Fruit fly (Drosophila melanogaster): ENCODE measurements around the gene tll.

Gene tll

DNA sequence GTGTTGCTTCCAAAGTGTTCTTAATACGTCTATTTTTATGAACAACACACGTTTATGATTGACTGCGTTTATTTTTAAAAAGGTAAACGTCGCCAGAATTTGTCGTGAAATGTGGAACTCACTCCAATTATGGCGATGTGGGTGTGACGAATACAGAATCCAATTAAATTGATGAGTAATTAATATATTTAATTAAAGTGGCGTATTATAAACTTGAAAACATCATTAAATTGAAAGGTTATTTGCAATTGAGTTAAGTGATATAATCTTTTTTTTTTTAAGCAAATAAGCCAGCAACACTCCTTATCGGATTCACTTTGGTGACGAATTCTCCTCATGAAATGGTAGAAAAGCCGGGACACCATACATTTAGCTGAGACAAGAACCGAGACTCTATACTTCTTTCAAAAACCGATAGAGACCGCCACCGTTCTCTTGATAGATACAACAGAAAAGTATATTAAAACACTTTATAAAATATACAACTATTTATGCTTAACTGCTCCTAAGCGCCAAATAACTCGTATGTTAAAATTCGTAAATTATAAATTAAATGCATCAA, 18.3 kb downstream of the tll start (continued):
- TF ChIP-seq HLH54F (GFP tag; optimal IDR thresholded peaks at IDR 0.05) = no peak
- no peak for TF ChIP-seq salm (tag; optimal IDR thresholded peaks at IDR 0.05)
- TF ChIP-seq Ets97D (GFP tag; optimal IDR thresholded peaks at IDR 0.05) = peak; percentile 8
- peak; percentile 53 for TF ChIP-seq Rfx (GFP tag; IDR thresholded peaks at IDR 0.05)
- no peak for TF ChIP-seq D19A (tag; optimal IDR thresholded peaks at IDR 0.05)
- no peak for TF ChIP-seq Hmx (GFP tag; optimal IDR thresholded peaks at IDR 0.05)
- no peak for TF ChIP-seq Lim3 (GFP tag; IDR thresholded peaks at IDR 0.05)
- no peak for TF ChIP-seq pfk (GFP tag; optimal IDR thresholded peaks at IDR 0.05)
- TF ChIP-seq CG11695 (GFP tag; IDR thresholded peaks at IDR 0.05) = no peak
- no peak for TF ChIP-seq CG34422 (GFP tag; IDR thresholded peaks at IDR 0.05)
- no peak for TF ChIP-seq HHEX (GFP tag; optimal IDR thresholded peaks at IDR 0.05)
- no peak for TF ChIP-seq Usf (GFP tag; optimal IDR thresholded peaks at IDR 0.05)
- no peak for TF ChIP-seq Nf-YC (tag; optimal IDR thresholded peaks at IDR 0.05)
- no peak for TF ChIP-seq CG6254 (GFP tag; optimal IDR thresholded peaks at IDR 0.05)
- no peak for TF ChIP-seq CG3407 (GFP tag; optimal IDR thresholded peaks at IDR 0.05)
- TF ChIP-seq Lhr (GFP tag; optimal IDR thresholded peaks at IDR 0.05) = peak; percentile 16
- TF ChIP-seq CG14050 (GFP tag; IDR thresholded peaks at IDR 0.05) = no peak
- TF ChIP-seq Trl (optimal IDR thresholded peaks at IDR 0.05) = no peak
- no peak for TF ChIP-seq Trl (GFP tag; optimal IDR thresholded peaks at IDR 0.05)
- no peak for TF ChIP-seq CG1832 (GFP tag; optimal IDR thresholded peaks at IDR 0.05)
- TF ChIP-seq NfI (GFP tag; optimal IDR thresholded peaks at IDR 0.05) = no peak
- TF ChIP-seq da (GFP tag; optimal IDR thresholded peaks at IDR 0.05) = no peak
- TF ChIP-seq Ravus (GFP tag; IDR thresholded peaks at IDR 0.05) = no peak
- TF ChIP-seq MBD-R2 (GFP tag; IDR thresholded peaks at IDR 0.05) = peak; percentile 11; the same call in 1 of the 2 replicates
- TF ChIP-seq sima (GFP tag; optimal IDR thresholded peaks at IDR 0.05) = no peak
- TF ChIP-seq Jarid2 (GFP tag; optimal IDR thresholded peaks at IDR 0.05) = peak; percentile 13
- no peak for TF ChIP-seq lbe (GFP tag; optimal IDR thresholded peaks at IDR 0.05)
- TF ChIP-seq CG13123 (GFP tag; optimal IDR thresholded peaks at IDR 0.05) = no peak
- TF ChIP-seq CG12391 (tag; optimal IDR thresholded peaks at IDR 0.05) = no peak
- no peak for TF ChIP-seq CG4730 (GFP tag; IDR thresholded peaks at IDR 0.05)
- no peak for TF ChIP-seq Opbp (GFP tag; IDR thresholded peaks at IDR 0.05; ENCODE audit: partially characterized antibody)
- no peak for TF ChIP-seq CG2116 (GFP tag; optimal IDR thresholded peaks at IDR 0.05)
- no peak for TF ChIP-seq usp (GFP tag; optimal IDR thresholded peaks at IDR 0.05)
- no peak for TF ChIP-seq CG9727 (GFP tag; optimal IDR thresholded peaks at IDR 0.05)
- TF ChIP-seq sd (tag; optimal IDR thresholded peaks at IDR 0.05) = no peak
- TF ChIP-seq danr (GFP tag; IDR thresholded peaks at IDR 0.05) = no peak
- TF ChIP-seq Doc3 (GFP tag; IDR thresholded peaks at IDR 0.05; ENCODE audit: partially characterized antibody) = no peak
- TF ChIP-seq CG4360 (GFP tag; IDR thresholded peaks at IDR 0.05) = no peak
- no peak for TF ChIP-seq CG10431 (GFP tag; optimal IDR thresholded peaks at IDR 0.05)
- no peak for TF ChIP-seq crol (GFP tag; IDR thresholded peaks at IDR 0.05)
- peak; percentile 66 for TF ChIP-seq Ets65A (GFP tag)
- TF ChIP-seq vvl (GFP tag; IDR thresholded peaks at IDR 0.05) = peak; percentile 20; the same call in 1 of the 2 replicates
- TF ChIP-seq Ada2b (GFP tag; IDR thresholded peaks at IDR 0.05) = peak; percentile 16; the same call in 1 of the 2 replicates
- no peak for TF ChIP-seq ssp (GFP tag; IDR thresholded peaks at IDR 0.05)
- no peak for TF ChIP-seq CG34224 (GFP tag; IDR thresholded peaks at IDR 0.05; ENCODE audit: partially characterized antibody)
- no peak for TF ChIP-seq toy (GFP tag; IDR thresholded peaks at IDR 0.05)
- TF ChIP-seq dmrt11E (tag; optimal IDR thresholded peaks at IDR 0.05) = no peak
- no peak for TF ChIP-seq CG13424 (tag; optimal IDR thresholded peaks at IDR 0.05)
- no peak for TF ChIP-seq CG8089 (GFP tag; optimal IDR thresholded peaks at IDR 0.05)
- TF ChIP-seq luna (GFP tag; optimal IDR thresholded peaks at IDR 0.05) = no peak
- no peak for TF ChIP-seq Sox100B (GFP tag; optimal IDR thresholded peaks at IDR 0.05)
- TF ChIP-seq slou (GFP tag; optimal IDR thresholded peaks at IDR 0.05) = no peak
